Worm (Caenorhabditis elegans) whole organism, L2 larva: ENCODE data around the gene seb-3.

ENCODE experiments used
- R02D3.7 ChIP-seq: fragments of 150-350 bp; optimal IDR thresholded peaks from 2 replicates; lab custom pipeline; 2014; ENCODE audit warnings: missing biosample characterization, missing genetic modification characterization
- ama-1 ChIP-seq: fragments of 150-350 bp; optimal IDR thresholded peaks from 2 replicates; lab custom pipeline; 2018; ENCODE audit warnings: inconsistent platforms
- blmp-1 ChIP-seq: sonication (generic microtip); optimal IDR thresholded peaks from 2 replicates; lab custom pipeline; 2017; ENCODE audit warnings: missing genetic modification characterization, mild to moderate bottlenecking, missing compliant biosample characterization, antibody characterized with exemption, moderate library complexity; ENCODE audit not compliant: insufficient read depth
- ceh-16 ChIP-seq: fragments of 150-350 bp; optimal IDR thresholded peaks from 2 replicates; lab custom pipeline; 2014; ENCODE audit warnings: missing biosample characterization, missing genetic modification characterization
- ceh-82 ChIP-seq: fragments of 150-350 bp; optimal IDR thresholded peaks from 2 replicates; lab custom pipeline; 2014; ENCODE audit warnings: missing biosample characterization, missing genetic modification characterization
- crh-2 ChIP-seq: sonication (generic microtip); optimal IDR thresholded peaks from 2 replicates; lab custom pipeline; 2017; ENCODE audit warnings: missing biosample characterization, missing genetic modification characterization
- dmd-4 ChIP-seq: sonication (generic microtip); optimal IDR thresholded peaks from 2 replicates; lab custom pipeline; 2017; ENCODE audit warnings: missing biosample characterization, missing genetic modification characterization
- egl-27 ChIP-seq: sonication (generic microtip); optimal IDR thresholded peaks from 3 replicates; lab custom pipeline; 2017; ENCODE audit warnings: missing biosample characterization, missing genetic modification reagents, missing genetic modification characterization
- elt-1 ChIP-seq: fragments of 150-350 bp; optimal IDR thresholded peaks from 2 replicates; lab custom pipeline; 2014; ENCODE audit warnings: missing biosample characterization, missing genetic modification characterization
- gmeb-1 ChIP-seq: fragments of 150-350 bp; optimal IDR thresholded peaks from 2 replicates; lab custom pipeline; 2014; ENCODE audit warnings: missing biosample characterization, missing genetic modification characterization
- lin-11 ChIP-seq: fragments of 150-350 bp; sonication (generic microtip); optimal IDR thresholded peaks from 2 replicates; lab custom pipeline; 2014; ENCODE audit warnings: missing biosample characterization, missing genetic modification characterization, inconsistent platforms, mixed read lengths
- lin-13 ChIP-seq: fragments of 150-350 bp; optimal IDR thresholded peaks from 2 replicates; lab custom pipeline; 2014; ENCODE audit warnings: missing biosample characterization, missing genetic modification reagents, missing genetic modification characterization
- lin-39 ChIP-seq: fragments of 150-350 bp; optimal IDR thresholded peaks from 2 replicates; lab custom pipeline; 2014; ENCODE audit warnings: missing biosample characterization, missing genetic modification reagents, missing genetic modification characterization
- lsy-2 ChIP-seq, 2 experiments: fragments of 150-350 bp in 1 of 2; sonication (generic microtip) in 1 of 2; optimal IDR thresholded peaks; 2 replicates each; lab custom pipeline; 2014 to 2017; ENCODE audit warnings: missing biosample characterization in 2 of 2, missing genetic modification characterization in 2 of 2
- mab-5 ChIP-seq: fragments of 150-350 bp; optimal IDR thresholded peaks from 2 replicates; lab custom pipeline; 2014; ENCODE audit warnings: missing biosample characterization, missing genetic modification characterization
- mbf-1 ChIP-seq: sonication (generic microtip); optimal IDR thresholded peaks from 2 replicates; lab custom pipeline; 2017; ENCODE audit warnings: missing biosample characterization, missing genetic modification characterization
- mdl-1 ChIP-seq, 2 experiments: fragments of 150-350 bp in 1 of 2; sonication (generic microtip) in 1 of 2; optimal IDR thresholded peaks; 2 replicates each; lab custom pipeline; 2017; ENCODE audit warnings: missing biosample characterization in 2 of 2, missing genetic modification characterization in 2 of 2
- nhr-11 ChIP-seq: fragments of 150-350 bp; optimal IDR thresholded peaks from 2 replicates; lab custom pipeline; 2014; ENCODE audit warnings: missing biosample characterization, missing genetic modification characterization
- nhr-12 ChIP-seq: fragments of 150-350 bp; optimal IDR thresholded peaks from 2 replicates; lab custom pipeline; 2014; ENCODE audit warnings: missing biosample characterization, missing genetic modification characterization
- nhr-21 ChIP-seq: fragments of 150-350 bp; optimal IDR thresholded peaks from 2 replicates; lab custom pipeline; 2014; ENCODE audit warnings: missing biosample characterization, missing genetic modification characterization
- nhr-23 ChIP-seq: fragments of 150-350 bp; optimal IDR thresholded peaks from 2 replicates; lab custom pipeline; 2014; ENCODE audit warnings: missing biosample characterization, missing genetic modification reagents, missing genetic modification characterization
- nhr-237 ChIP-seq: fragments of 150-350 bp; optimal IDR thresholded peaks from 2 replicates; lab custom pipeline; 2014; ENCODE audit warnings: missing biosample characterization, missing genetic modification characterization
- nhr-25 ChIP-seq: fragments of 150-350 bp; sonication (generic microtip); optimal IDR thresholded peaks from 3 replicates; lab custom pipeline; 2014; ENCODE audit warnings: missing biosample characterization, missing genetic modification characterization
- peb-1 ChIP-seq: fragments of 150-350 bp; optimal IDR thresholded peaks from 2 replicates; lab custom pipeline; 2014; ENCODE audit warnings: missing biosample characterization, missing genetic modification characterization
- sem-4 ChIP-seq: fragments of 150-350 bp; optimal IDR thresholded peaks from 2 replicates; lab custom pipeline; 2014; ENCODE audit warnings: missing biosample characterization, missing genetic modification reagents, missing genetic modification characterization
- skn-1 ChIP-seq: sonication (generic microtip); optimal IDR thresholded peaks from 2 replicates; lab custom pipeline; 2017; ENCODE audit warnings: missing biosample characterization, missing genetic modification characterization
- sma-9 ChIP-seq, 2 experiments: fragments of 150-350 bp in 1 of 2; sonication (generic microtip) in 1 of 2; optimal IDR thresholded peaks; 2 replicates each; lab custom pipeline; 2014 to 2016; ENCODE audit warnings: missing genetic modification characterization in 2 of 2, mild to moderate bottlenecking in 1 of 2, missing biosample characterization in 1 of 2, missing compliant biosample characterization in 1 of 2, missing genetic modification reagents in 1 of 2, moderate library complexity in 1 of 2
- unc-39 ChIP-seq: fragments of 150-350 bp; optimal IDR thresholded peaks from 2 replicates; lab custom pipeline; 2014; ENCODE audit warnings: missing biosample characterization, missing genetic modification characterization
- unc-55 ChIP-seq: fragments of 150-350 bp; sonication (generic microtip); optimal IDR thresholded peaks from 3 replicates; lab custom pipeline; 2014; ENCODE audit warnings: missing biosample characterization, missing genetic modification reagents, missing genetic modification characterization
- zag-1 ChIP-seq: fragments of 150-350 bp; optimal IDR thresholded peaks from 2 replicates; lab custom pipeline; 2014; ENCODE audit warnings: missing biosample characterization, missing genetic modification characterization
- ztf-11 ChIP-seq: sonication (generic microtip); optimal IDR thresholded peaks from 2 replicates; lab custom pipeline; 2017; ENCODE audit warnings: missing biosample characterization, missing genetic modification characterization
- ztf-4 ChIP-seq: fragments of 150-350 bp; optimal IDR thresholded peaks from 2 replicates; lab custom pipeline; 2014; ENCODE audit warnings: missing biosample characterization, missing genetic modification characterization

The seb-3 gene

ce11 chrX:15052385-15052784 is 26.3 kb downstream of the seb-3 start, which contains the start of gene H03G16.6:
H03G16.6 (plus strand) TSS chrX:15052685.
- TF ChIP-seq nhr-23 (tag; lab: Kevin White, UChicago): no peak
- no peak for TF ChIP-seq dmd-4 (tag; lab: Kevin White, UChicago)
- no peak for TF ChIP-seq mbf-1 (tag; lab: Kevin White, UChicago)

- TF ChIP-seq nhr-12 (tag; lab: Kevin White, UChicago) (no peak), ceh-82 (tag; lab: Kevin White, UChicago) (no peak), ztf-11 (tag; lab: Kevin White, UChicago) (no peak), sma-9 (GFP tag; optimal IDR thresholded peaks at IDR 0.05; lab: Kevin White, UChicago) (no peak), sma-9 (tag; optimal IDR thresholded peaks at IDR 0.05; lab: Kevin White, UChicago) (no peak), lin-39 (tag; lab: Kevin White, UChicago) (no peak), lin-13 (no peak), egl-27 (no peak), ztf-4 (tag; lab: Kevin White, UChicago) (no peak), sem-4 (no peak), ama-1 (lab: Kevin White, UChicago) (no peak), unc-39 (no peak)
Measured at ce11 chrX:15053223-15053933, 27.3 kb downstream of the seb-3 start, which contains the start of gene H03G16.1. H03G16.1 (plus strand) TSS chrX:15053883.

- TF ChIP-seq blmp-1 (tag; lab: Kevin White, UChicago) (no peak), ama-1 (lab: Kevin White, UChicago) (no peak), sem-4 (no peak), unc-55 (GFP tag; lab: Kevin White, UChicago) (no peak), ztf-11 (tag; lab: Kevin White, UChicago) (no peak), unc-39 (no peak), lin-13 (no peak), ceh-16 (tag; lab: Kevin White, UChicago) (no peak), nhr-25 (no peak), mab-5 (tag; lab: Kevin White, UChicago) (no peak), elt-1 (no peak)
Measured at ce11 chrX:15055914-15056313, 29.8 kb downstream of the seb-3 start, which contains the start of gene H03G16.7. H03G16.7 (minus strand) TSS chrX:15056014.

ce11 chrX:15056737-15057136 is 30.6 kb downstream of the seb-3 start, which contains the start of gene H03G16.5:
H03G16.5 (minus strand) TSS chrX:15056837.
- TF ChIP-seq mab-5 (tag; lab: Kevin White, UChicago) (no peak), unc-55 (GFP tag; lab: Kevin White, UChicago) (no peak), nhr-11 (tag; lab: Kevin White, UChicago) (no peak), lin-39 (tag; lab: Kevin White, UChicago) (no peak), nhr-23 (tag; lab: Kevin White, UChicago) (no peak), ama-1 (lab: Kevin White, UChicago) (no peak), lsy-2 (tag; optimal IDR thresholded peaks at IDR 0.05; lab: Kevin White, UChicago) (no peak), zag-1 (tag; lab: Kevin White, UChicago) (no peak), egl-27 (no peak), gmeb-1 (no peak), lin-13 (no peak), R02D3.7 (tag; lab: Kevin White, UChicago) (no peak), mdl-1 (tag; optimal IDR thresholded peaks at IDR 0.05; lab: Kevin White, UChicago) (no peak), ztf-4 (tag; lab: Kevin White, UChicago) (no peak), peb-1 (tag; lab: Kevin White, UChicago) (no peak)

ce11 chrX:15057900-15058299 is 31.8 kb downstream of the seb-3 start:
- TF ChIP-seq nhr-21 (tag; lab: Kevin White, UChicago): no peak
- TF ChIP-seq sem-4: no peak
- no peak for TF ChIP-seq lin-13
- no peak for TF ChIP-seq nhr-237
- no peak for TF ChIP-seq crh-2
- TF ChIP-seq skn-1 (tag; lab: Kevin White, UChicago): no peak
- no peak for TF ChIP-seq lin-11
- TF ChIP-seq, all 48 proteins: peak for 0
